Worm (Caenorhabditis elegans) whole organism, L3 larva: Measurements from ENCODE around the gene C28C12.12.

Source experiments
- R02D3.7 ChIP-seq: fragments of 150-350 bp; optimal IDR thresholded peaks from 2 replicates; lab custom pipeline; 2014; ENCODE audit warnings: missing biosample characterization, missing genetic modification characterization
- ZK546.5 ChIP-seq: sonication (generic microtip); optimal IDR thresholded peaks from 2 replicates; lab custom pipeline; 2017; ENCODE audit warnings: missing biosample characterization, missing genetic modification characterization
- ceh-28 ChIP-seq: fragments of 150-350 bp; optimal IDR thresholded peaks from 2 replicates; lab custom pipeline; 2014; ENCODE audit warnings: missing biosample characterization, missing genetic modification reagents, missing genetic modification characterization
- ceh-82 ChIP-seq: fragments of 150-350 bp; optimal IDR thresholded peaks from 2 replicates; lab custom pipeline; 2014; ENCODE audit warnings: missing biosample characterization, missing genetic modification characterization
- ceh-9 ChIP-seq: sonication (generic microtip); optimal IDR thresholded peaks from 2 replicates; lab custom pipeline; 2018; ENCODE audit warnings: missing biosample characterization, missing genetic modification characterization
- daf-12 ChIP-seq: fragments of 150-350 bp; optimal IDR thresholded peaks from 2 replicates; lab custom pipeline; 2014; ENCODE audit warnings: missing biosample characterization, missing genetic modification reagents, missing genetic modification characterization
- egl-27 ChIP-seq: sonication (generic microtip); optimal IDR thresholded peaks from 4 replicates; lab custom pipeline; 2017; ENCODE audit warnings: missing biosample characterization, missing genetic modification reagents, missing genetic modification characterization
- egl-5 ChIP-seq: fragments of 150-350 bp; optimal IDR thresholded peaks from 2 replicates; lab custom pipeline; 2017; ENCODE audit warnings: missing biosample characterization, missing genetic modification reagents, missing genetic modification characterization, inconsistent platforms
- elt-1 ChIP-seq: fragments of 150-350 bp; optimal IDR thresholded peaks from 2 replicates; lab custom pipeline; 2014; ENCODE audit warnings: missing biosample characterization, missing genetic modification characterization
- elt-2 ChIP-seq: sonication (generic microtip); optimal IDR thresholded peaks from 2 replicates; lab custom pipeline; 2016; ENCODE audit warnings: missing genetic modification reagents, mild to moderate bottlenecking, missing genetic modification characterization, missing compliant biosample characterization
- elt-3 ChIP-seq, 3 experiments: fragments of 150-350 bp in 1 of 3; sonication (generic microtip) in 2 of 3; optimal IDR thresholded peaks; 2 replicates in 2 of 3; 4 replicates in 1 of 3; lab custom pipeline; 2014 to 2017; ENCODE audit warnings: missing biosample characterization in 3 of 3, missing genetic modification characterization in 3 of 3
- eor-1 ChIP-seq, 2 experiments: fragments of 150-350 bp; optimal IDR thresholded peaks; 2 replicates each; lab custom pipeline; 2014 to 2018; ENCODE audit warnings: missing biosample characterization in 2 of 2, missing genetic modification characterization in 2 of 2
- fkh-10 ChIP-seq: sonication (generic microtip); optimal IDR thresholded peaks from 2 replicates; lab custom pipeline; 2017; ENCODE audit warnings: missing biosample characterization, missing genetic modification reagents, missing genetic modification characterization
- jun-1 ChIP-seq: fragments of 150-350 bp; optimal IDR thresholded peaks from 2 replicates; lab custom pipeline; 2014; ENCODE audit warnings: missing biosample characterization, missing genetic modification reagents, missing genetic modification characterization
- lin-15B ChIP-seq: fragments of 150-350 bp; optimal IDR thresholded peaks from 2 replicates; lab custom pipeline; 2014; ENCODE audit warnings: missing biosample characterization, missing genetic modification characterization
- lin-39 ChIP-seq: fragments of 150-350 bp; optimal IDR thresholded peaks from 2 replicates; lab custom pipeline; 2018; ENCODE audit warnings: missing biosample characterization, missing genetic modification reagents, missing genetic modification characterization
- lsy-12 ChIP-seq: sonication (generic microtip); optimal IDR thresholded peaks from 2 replicates; lab custom pipeline; 2016; ENCODE audit warnings: mild to moderate bottlenecking, missing genetic modification characterization, missing compliant biosample characterization
- mdl-1 ChIP-seq: fragments of 150-350 bp; optimal IDR thresholded peaks from 2 replicates; lab custom pipeline; 2014; ENCODE audit warnings: missing biosample characterization, missing genetic modification characterization
- mml-1 ChIP-seq: fragments of 150-350 bp; sonication (generic microtip); optimal IDR thresholded peaks from 3 replicates; lab custom pipeline; 2014; ENCODE audit warnings: missing biosample characterization, missing genetic modification characterization
- nfya-1 ChIP-seq: sonication (generic microtip); optimal IDR thresholded peaks from 2 replicates; lab custom pipeline; 2017; ENCODE audit warnings: missing genetic modification characterization, mild to moderate bottlenecking, missing compliant biosample characterization, antibody characterized with exemption, moderate library complexity; ENCODE audit not compliant: insufficient read depth
- nhr-11 ChIP-seq: fragments of 150-350 bp; optimal IDR thresholded peaks from 2 replicates; lab custom pipeline; 2014; ENCODE audit warnings: missing biosample characterization, missing genetic modification characterization
- nhr-12 ChIP-seq: fragments of 150-350 bp; optimal IDR thresholded peaks from 2 replicates; lab custom pipeline; 2014; ENCODE audit warnings: missing biosample characterization, missing genetic modification characterization
- nhr-23 ChIP-seq: fragments of 150-350 bp; optimal IDR thresholded peaks from 2 replicates; lab custom pipeline; 2014; ENCODE audit warnings: missing biosample characterization, missing genetic modification reagents, missing genetic modification characterization
- nhr-237 ChIP-seq: fragments of 150-350 bp; optimal IDR thresholded peaks from 2 replicates; lab custom pipeline; 2014; ENCODE audit warnings: missing biosample characterization, missing genetic modification characterization
- nhr-43 ChIP-seq: sonication (generic microtip); optimal IDR thresholded peaks from 2 replicates; lab custom pipeline; 2016; ENCODE audit warnings: mild to moderate bottlenecking, missing genetic modification characterization, missing compliant biosample characterization; ENCODE audit not compliant: poor library complexity, severe bottlenecking
- nhr-67 ChIP-seq: fragments of 150-350 bp; optimal IDR thresholded peaks from 2 replicates; lab custom pipeline; 2014; ENCODE audit warnings: missing biosample characterization, missing genetic modification characterization
- nhr-76 ChIP-seq: fragments of 150-350 bp; sonication (generic microtip); optimal IDR thresholded peaks from 5 replicates; lab custom pipeline; 2014; ENCODE audit warnings: missing biosample characterization, missing genetic modification characterization
- nhr-77 ChIP-seq: fragments of 150-350 bp; optimal IDR thresholded peaks from 2 replicates; lab custom pipeline; 2014; ENCODE audit warnings: missing biosample characterization, missing genetic modification characterization
- pha-4 ChIP-seq: fragments of 150-350 bp; optimal IDR thresholded peaks from 2 replicates; lab custom pipeline; 2014; ENCODE audit warnings: missing biosample characterization, missing genetic modification reagents, missing genetic modification characterization
- pqm-1 ChIP-seq: fragments of 150-350 bp; optimal IDR thresholded peaks from 2 replicates; lab custom pipeline; 2017; ENCODE audit warnings: missing biosample characterization, missing genetic modification characterization, inconsistent platforms
- skn-1 ChIP-seq: fragments of 150-350 bp; optimal IDR thresholded peaks from 2 replicates; lab custom pipeline; 2014; ENCODE audit warnings: missing biosample characterization, missing genetic modification characterization
- snpc-4 ChIP-seq: fragments of 150-350 bp; optimal IDR thresholded peaks from 2 replicates; lab custom pipeline; 2014; ENCODE audit warnings: missing biosample characterization, missing genetic modification characterization
- unc-39 ChIP-seq: sonication (generic microtip); optimal IDR thresholded peaks from 4 replicates; lab custom pipeline; 2017; ENCODE audit warnings: missing biosample characterization, missing genetic modification characterization
- unc-62 ChIP-seq: fragments of 150-350 bp; sonication (generic microtip); optimal IDR thresholded peaks from 4 replicates; lab custom pipeline; 2014; ENCODE audit warnings: missing biosample characterization, missing genetic modification reagents, missing genetic modification characterization
- zag-1 ChIP-seq: fragments of 150-350 bp; optimal IDR thresholded peaks from 2 replicates; lab custom pipeline; 2014; ENCODE audit warnings: missing biosample characterization, missing genetic modification characterization
- ztf-11 ChIP-seq: fragments of 150-350 bp; optimal IDR thresholded peaks from 2 replicates; lab custom pipeline; 2014; ENCODE audit warnings: missing biosample characterization, missing genetic modification characterization
- ztf-4 ChIP-seq: fragments of 150-350 bp; optimal IDR thresholded peaks from 2 replicates; lab custom pipeline; 2014; ENCODE audit warnings: missing biosample characterization, missing genetic modification characterization

Gene C28C12.12

DNA sequence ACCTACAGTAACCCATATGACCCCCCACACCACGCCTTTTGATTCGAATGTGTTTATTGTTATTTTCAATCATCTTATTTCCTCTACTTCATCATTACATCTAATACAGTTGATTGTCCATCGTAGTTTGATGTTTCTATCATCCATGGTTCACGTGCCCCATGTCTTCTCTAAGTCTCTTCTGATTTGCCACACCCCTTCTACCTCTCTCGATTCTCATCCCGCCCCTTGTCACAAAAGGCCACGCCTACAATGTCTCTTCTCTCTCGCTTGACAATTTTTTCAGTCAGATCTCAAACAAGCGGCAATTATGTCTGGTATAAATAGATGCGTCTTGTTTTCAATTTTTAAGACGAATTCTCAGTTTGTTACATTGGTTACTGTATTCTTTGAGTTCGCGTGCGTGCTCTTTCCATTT is 38.8 kb upstream of the C28C12.12 start (continued):
- TF ChIP-seq eor-1 (tag; optimal IDR thresholded peaks at IDR 0.05; lab: Kevin White, UChicago) (no peak), nfya-1 (tag; lab: Kevin White, UChicago) (peak; percentile 73), ZK546.5 (tag; lab: Kevin White, UChicago) (no peak), elt-1 (tag; lab: Kevin White, UChicago) (no peak), unc-39 (tag; lab: Kevin White, UChicago) (no peak), elt-3 (tag; optimal IDR thresholded peaks at IDR 0.05; lab: Kevin White, UChicago) (peak in 1 of 3 experiments; percentile 6)

DNA sequence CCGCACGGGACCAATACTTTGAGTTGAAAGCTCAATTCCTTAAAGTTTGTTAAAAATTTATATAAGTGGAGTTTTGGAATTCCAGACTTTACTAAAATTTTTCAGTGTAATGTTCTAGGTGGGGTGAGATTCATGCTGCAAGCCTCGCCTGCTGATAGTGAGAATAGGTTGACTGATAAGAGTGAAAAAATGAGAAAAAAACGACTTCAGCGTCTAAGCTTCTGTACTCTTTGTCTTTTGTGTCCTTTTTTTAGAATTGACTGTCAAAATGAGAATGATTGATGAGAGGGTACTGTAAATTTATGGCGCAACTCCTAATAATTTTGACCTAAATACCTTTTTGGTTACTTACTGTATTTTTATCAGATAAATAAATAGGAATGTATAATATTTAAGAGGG is 38.0 kb upstream of the C28C12.12 start:
- TF ChIP-seq zag-1 (tag; lab: Kevin White, UChicago) (no peak), eor-1 (tag; optimal IDR thresholded peaks at IDR 0.05; lab: Kevin White, UChicago) (no peak), pha-4 (tag; lab: Kevin White, UChicago) (peak; percentile 8), snpc-4 (no peak), pqm-1 (tag; lab: Kevin White, UChicago) (peak; percentile 43), egl-27 (tag; lab: Kevin White, UChicago) (peak; percentile 25), ceh-28 (no peak), elt-2 (tag; lab: Kevin White, UChicago) (peak; percentile 77), skn-1 (tag; lab: Kevin White, UChicago) (no peak)

DNA sequence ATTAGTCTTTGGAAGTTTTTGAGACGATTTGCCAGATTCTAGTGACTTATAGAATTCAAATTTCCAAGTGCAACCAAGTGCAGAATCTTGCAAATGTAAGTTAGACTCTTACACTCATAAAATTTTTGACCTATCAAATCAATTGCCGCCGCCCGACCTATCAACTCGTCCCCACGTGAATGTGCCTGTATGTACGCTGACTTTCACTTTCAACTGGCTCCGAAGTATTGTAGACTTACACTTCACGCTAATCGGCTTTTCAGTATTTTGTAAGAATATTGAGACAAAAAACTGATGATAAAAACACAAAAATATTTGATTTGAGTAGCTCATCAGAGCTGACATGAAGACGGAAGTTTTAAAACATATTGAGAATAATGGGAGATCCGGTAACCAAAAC is 36.6 kb upstream of the C28C12.12 start:
- no peak for TF ChIP-seq lsy-12 (tag; lab: Kevin White, UChicago)
- TF ChIP-seq lin-39 = no peak
- TF ChIP-seq elt-2 (tag; lab: Kevin White, UChicago) = peak; percentile 80
- no peak for TF ChIP-seq egl-5 (tag; lab: Kevin White, UChicago)
- TF ChIP-seq pha-4 (tag; lab: Kevin White, UChicago) = no peak
- TF ChIP-seq pqm-1 (tag; lab: Kevin White, UChicago) = peak; percentile 62
- TF ChIP-seq lin-15B (tag; lab: Kevin White, UChicago) = no peak
- TF ChIP-seq ceh-82 (tag; lab: Kevin White, UChicago) = no peak
- TF ChIP-seq ceh-28 = no peak
- TF ChIP-seq nhr-23 (tag; lab: Kevin White, UChicago) = no peak
- no peak for TF ChIP-seq nhr-43
- no peak for TF ChIP-seq nhr-67 (tag; lab: Kevin White, UChicago)
- TF ChIP-seq nhr-76 (tag; lab: Kevin White, UChicago) = no peak
- no peak for TF ChIP-seq nhr-11 (tag; lab: Kevin White, UChicago)
- TF ChIP-seq nhr-77 (tag; lab: Kevin White, UChicago) = no peak
- TF ChIP-seq ztf-11 (tag; lab: Kevin White, UChicago) = no peak
- no peak for TF ChIP-seq nhr-12
- no peak for TF ChIP-seq daf-12 (tag; lab: Kevin White, UChicago)
- no peak for TF ChIP-seq ztf-4
- TF ChIP-seq eor-1 (tag; optimal IDR thresholded peaks at IDR 0.05; lab: Kevin White, UChicago) = no peak
- peak; percentile 70 for TF ChIP-seq nfya-1 (tag; lab: Kevin White, UChicago)
- TF ChIP-seq ceh-9 = no peak
- TF ChIP-seq elt-1 (tag; lab: Kevin White, UChicago) = no peak

DNA sequence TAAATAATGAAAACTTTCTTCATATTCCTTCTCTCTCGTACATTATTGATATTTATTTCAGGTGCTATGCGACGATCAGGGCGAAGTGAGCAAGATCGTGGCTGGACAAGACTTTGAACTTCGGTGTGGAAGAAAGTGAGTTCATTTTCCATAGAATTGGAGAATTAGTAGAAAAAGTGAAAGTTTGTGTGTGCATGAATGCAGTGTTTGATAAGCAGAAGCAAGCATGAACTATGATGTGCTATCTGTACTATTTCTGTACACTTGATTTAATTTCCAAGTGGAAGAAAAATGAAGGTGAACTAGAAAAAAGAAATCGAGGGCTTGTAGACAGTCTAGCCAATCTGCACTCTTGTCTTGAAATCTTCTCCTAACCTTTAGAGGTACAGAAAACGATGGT is 35.9 kb upstream of the C28C12.12 start:
- TF ChIP-seq jun-1 = no peak
- TF ChIP-seq pqm-1 (tag; lab: Kevin White, UChicago) = peak; percentile 74
- TF ChIP-seq skn-1 (tag; lab: Kevin White, UChicago) = no peak
- TF ChIP-seq pha-4 (tag; lab: Kevin White, UChicago) = peak; percentile 10
- no peak for TF ChIP-seq nhr-237 (tag; lab: Kevin White, UChicago)
- no peak for TF ChIP-seq ZK546.5 (tag; lab: Kevin White, UChicago)
- TF ChIP-seq elt-2 (tag; lab: Kevin White, UChicago) = peak; percentile 92
- no peak for TF ChIP-seq R02D3.7 (tag; lab: Kevin White, UChicago)
- no peak for TF ChIP-seq fkh-10 (GFP tag; lab: Kevin White, UChicago)
- TF ChIP-seq mml-1 (tag; lab: Kevin White, UChicago) = no peak
- TF ChIP-seq unc-62 = no peak
- TF ChIP-seq mdl-1 (tag; lab: Kevin White, UChicago) = no peak
- no peak for TF ChIP-seq ztf-4
- TF ChIP-seq, all 47 proteins: peak for 3
